Worm (Caenorhabditis elegans): Measurements from ENCODE around the gene F53G2.12.
A peak's percentile ranks its signal among the peaks of the same experiment; 100 is the strongest.

Gene F53G2.12

ce11 chrII:2442243-2442642, 36.6 kb downstream of the F53G2.12 start (continued):
- TF ChIP-seq zip-4 (GFP tag; optimal IDR thresholded peaks at IDR 0.05) (no peak), grh-1 (GFP tag; IDR thresholded peaks at IDR 0.05) (no peak), nhr-237 (tag; optimal IDR thresholded peaks at IDR 0.05) (no peak), lsy-2 (tag; optimal IDR thresholded peaks at IDR 0.05) (peak in 1 of 2 experiments; percentile 15), lin-13 (GFP tag; optimal IDR thresholded peaks at IDR 0.05) (no peak), nhr-19 (GFP tag; conservative IDR thresholded peaks at IDR 0.05) (0 out of 2 replicates have a peak, but pooled peaks have one; percentile 3), irx-1 (tag; optimal IDR thresholded peaks at IDR 0.05) (no peak), sox-4 (tag; optimal IDR thresholded peaks at IDR 0.05) (no peak), unc-98 (GFP tag; IDR thresholded peaks at IDR 0.05) (no peak), hpl-2 (GFP tag; optimal IDR thresholded peaks at IDR 0.05) (no peak), unc-86 (tag; optimal IDR thresholded peaks at IDR 0.05) (no peak), pqm-1 (tag; optimal IDR thresholded peaks at IDR 0.05) (no peak), lir-3 (tag; optimal IDR thresholded peaks at IDR 0.05; ENCODE audit: poor library complexity) (no peak), lin-39 (tag; optimal IDR thresholded peaks at IDR 0.05) (no peak), snpc-4 (tag; optimal IDR thresholded peaks at IDR 0.05) (no peak), hlh-17 (GFP tag; optimal IDR thresholded peaks at IDR 0.05; ENCODE audit: borderline replicate concordance) (no peak), hlh-4 (tag; optimal IDR thresholded peaks at IDR 0.05) (no peak), lin-15B (tag; optimal IDR thresholded peaks at IDR 0.05) (no peak), swsn-7 (tag; optimal IDR thresholded peaks at IDR 0.05) (no peak), ztf-11 (tag; optimal IDR thresholded peaks at IDR 0.05) (no peak), vab-15 (tag; optimal IDR thresholded peaks at IDR 0.05) (no peak), Y116A8C.19 (tag; optimal IDR thresholded peaks at IDR 0.05; ENCODE audit: borderline replicate concordance) (no peak), F16B12.6 (tag; optimal IDR thresholded peaks at IDR 0.05) (no peak), tbx-2 (tag; optimal IDR thresholded peaks at IDR 0.05) (peak; percentile 19), pax-3 (tag; optimal IDR thresholded peaks at IDR 0.05) (no peak), nhr-20 (tag; optimal IDR thresholded peaks at IDR 0.05) (peak; percentile 54), nhr-85 (tag) (peak; percentile 81), mep-1 (tag; optimal IDR thresholded peaks at IDR 0.05) (peak; percentile 47), nhr-12 (tag; optimal IDR thresholded peaks at IDR 0.05) (no peak), ces-1 (GFP tag; optimal IDR thresholded peaks at IDR 0.05) (no peak), mab-9 (GFP tag; IDR thresholded peaks at IDR 0.05) (no peak), mef-2 (tag; optimal IDR thresholded peaks at IDR 0.05) (no peak), aly-2 (tag; optimal IDR thresholded peaks at IDR 0.05) (no peak), dsc-1 (tag; optimal IDR thresholded peaks at IDR 0.05) (no peak), aha-1 (tag; optimal IDR thresholded peaks at IDR 0.05) (no peak), ceh-82 (tag; optimal IDR thresholded peaks at IDR 0.05) (no peak), nhr-77 (tag; optimal IDR thresholded peaks at IDR 0.05) (no peak), zag-1 (tag; optimal IDR thresholded peaks at IDR 0.05) (no peak), nhr-76 (tag; optimal IDR thresholded peaks at IDR 0.05) (no peak), skn-1 (tag; optimal IDR thresholded peaks at IDR 0.05) (no peak), ceh-63 (GFP tag; optimal IDR thresholded peaks at IDR 0.05) (no peak), C34B4.2 (tag; optimal IDR thresholded peaks at IDR 0.05) (no peak), egl-13 (tag; optimal IDR thresholded peaks at IDR 0.05) (no peak), nhr-11 (tag; optimal IDR thresholded peaks at IDR 0.05) (no peak), egl-27 (tag; optimal IDR thresholded peaks at IDR 0.05) (no peak), snu-23 (GFP tag; optimal IDR thresholded peaks at IDR 0.05) (peak; percentile 40), jun-1 (tag; optimal IDR thresholded peaks at IDR 0.05) (no peak), efl-1 (optimal IDR thresholded peaks at IDR 0.05) (peak in 1 of 2 experiments; percentile 20), efl-1 (GFP tag; optimal IDR thresholded peaks at IDR 0.05 in 1 of 2) (peak in 1 of 2 experiments; percentile 92), ets-5 (GFP tag; IDR thresholded peaks at IDR 0.05) (no peak), nhr-28 (tag; optimal IDR thresholded peaks at IDR 0.05) (no peak), nhr-84 (tag; optimal IDR thresholded peaks at IDR 0.05) (no peak), unc-62 (GFP tag; optimal IDR thresholded peaks at IDR 0.05) (no peak), ceh-88 (GFP tag; IDR thresholded peaks at IDR 0.05) (no peak), alr-1 (tag; optimal IDR thresholded peaks at IDR 0.05; ENCODE audit: borderline replicate concordance) (no peak)

Measured in whole organism, L1 larva.